Worm (Caenorhabditis elegans) whole organism, L2 larva: ENCODE measurements around the gene srh-72.

Experiments used
- C34F6.9 ChIP-seq: fragments of 150-350 bp; optimal IDR thresholded peaks from 2 replicates; lab custom pipeline; 2014; ENCODE audit warnings: missing biosample characterization, missing genetic modification characterization
- F13H6.1 ChIP-seq: sonication (generic microtip); optimal IDR thresholded peaks from 2 replicates; lab custom pipeline; 2016; ENCODE audit warnings: missing genetic modification characterization, missing compliant biosample characterization
- R02D3.7 ChIP-seq: fragments of 150-350 bp; optimal IDR thresholded peaks from 2 replicates; lab custom pipeline; 2014; ENCODE audit warnings: missing biosample characterization, missing genetic modification characterization
- Y55F3AM.14 ChIP-seq: fragments of 200-800 bp; sonication (Bioruptor generic); optimal IDR thresholded peaks from 2 replicates; lab custom pipeline; 2018; ENCODE audit warnings: mild to moderate bottlenecking, missing genetic modification characterization, missing compliant biosample characterization
- alr-1 ChIP-seq: fragments of 150-350 bp; optimal IDR thresholded peaks from 2 replicates; lab custom pipeline; 2014; ENCODE audit warnings: missing biosample characterization, missing genetic modification characterization
- aly-2 ChIP-seq: fragments of 150-350 bp; optimal IDR thresholded peaks from 2 replicates; lab custom pipeline; 2014; ENCODE audit warnings: missing biosample characterization, missing genetic modification characterization
- ama-1 ChIP-seq: fragments of 150-350 bp; optimal IDR thresholded peaks from 2 replicates; lab custom pipeline; 2018; ENCODE audit warnings: inconsistent platforms
- blmp-1 ChIP-seq: sonication (generic microtip); optimal IDR thresholded peaks from 2 replicates; lab custom pipeline; 2017; ENCODE audit warnings: missing genetic modification characterization, mild to moderate bottlenecking, missing compliant biosample characterization, antibody characterized with exemption, moderate library complexity; ENCODE audit not compliant: insufficient read depth
- ceh-16 ChIP-seq: fragments of 150-350 bp; optimal IDR thresholded peaks from 2 replicates; lab custom pipeline; 2014; ENCODE audit warnings: missing biosample characterization, missing genetic modification characterization
- ceh-82 ChIP-seq: fragments of 150-350 bp; optimal IDR thresholded peaks from 2 replicates; lab custom pipeline; 2014; ENCODE audit warnings: missing biosample characterization, missing genetic modification characterization
- crh-2 ChIP-seq: sonication (generic microtip); optimal IDR thresholded peaks from 2 replicates; lab custom pipeline; 2017; ENCODE audit warnings: missing biosample characterization, missing genetic modification characterization
- elt-1 ChIP-seq: fragments of 150-350 bp; optimal IDR thresholded peaks from 2 replicates; lab custom pipeline; 2014; ENCODE audit warnings: missing biosample characterization, missing genetic modification characterization
- elt-3 ChIP-seq: sonication (generic microtip); optimal IDR thresholded peaks from 2 replicates; lab custom pipeline; 2017; ENCODE audit warnings: missing biosample characterization, missing genetic modification characterization
- fos-1 ChIP-seq: fragments of 150-350 bp; optimal IDR thresholded peaks from 2 replicates; lab custom pipeline; 2014; ENCODE audit warnings: missing biosample characterization, missing genetic modification characterization
- lin-11 ChIP-seq: fragments of 150-350 bp; sonication (generic microtip); optimal IDR thresholded peaks from 2 replicates; lab custom pipeline; 2014; ENCODE audit warnings: missing biosample characterization, missing genetic modification characterization, inconsistent platforms, mixed read lengths
- lin-13 ChIP-seq: fragments of 150-350 bp; optimal IDR thresholded peaks from 2 replicates; lab custom pipeline; 2014; ENCODE audit warnings: missing biosample characterization, missing genetic modification reagents, missing genetic modification characterization
- lin-39 ChIP-seq: fragments of 150-350 bp; optimal IDR thresholded peaks from 2 replicates; lab custom pipeline; 2014; ENCODE audit warnings: missing biosample characterization, missing genetic modification reagents, missing genetic modification characterization
- lsy-2 ChIP-seq, 2 experiments: fragments of 150-350 bp in 1 of 2; sonication (generic microtip) in 1 of 2; optimal IDR thresholded peaks; 2 replicates each; lab custom pipeline; 2014 to 2017; ENCODE audit warnings: missing biosample characterization in 2 of 2, missing genetic modification characterization in 2 of 2
- mdl-1 ChIP-seq, 2 experiments: fragments of 150-350 bp in 1 of 2; sonication (generic microtip) in 1 of 2; optimal IDR thresholded peaks; 2 replicates each; lab custom pipeline; 2017; ENCODE audit warnings: missing biosample characterization in 2 of 2, missing genetic modification characterization in 2 of 2
- nhr-11 ChIP-seq: fragments of 150-350 bp; optimal IDR thresholded peaks from 2 replicates; lab custom pipeline; 2014; ENCODE audit warnings: missing biosample characterization, missing genetic modification characterization
- nhr-129 ChIP-seq: fragments of 150-350 bp; optimal IDR thresholded peaks from 2 replicates; lab custom pipeline; 2014; ENCODE audit warnings: missing biosample characterization, missing genetic modification characterization
- nhr-23 ChIP-seq: fragments of 150-350 bp; optimal IDR thresholded peaks from 2 replicates; lab custom pipeline; 2014; ENCODE audit warnings: missing biosample characterization, missing genetic modification reagents, missing genetic modification characterization
- nhr-25 ChIP-seq: fragments of 150-350 bp; sonication (generic microtip); optimal IDR thresholded peaks from 3 replicates; lab custom pipeline; 2014; ENCODE audit warnings: missing biosample characterization, missing genetic modification characterization
- peb-1 ChIP-seq: fragments of 150-350 bp; optimal IDR thresholded peaks from 2 replicates; lab custom pipeline; 2014; ENCODE audit warnings: missing biosample characterization, missing genetic modification characterization
- sem-4 ChIP-seq: fragments of 150-350 bp; optimal IDR thresholded peaks from 2 replicates; lab custom pipeline; 2014; ENCODE audit warnings: missing biosample characterization, missing genetic modification reagents, missing genetic modification characterization
- sma-3 ChIP-seq: sonication (generic microtip); optimal IDR thresholded peaks from 2 replicates; lab custom pipeline; 2016; ENCODE audit warnings: missing genetic modification reagents, missing genetic modification characterization, missing compliant biosample characterization
- sma-9 ChIP-seq, 2 experiments: fragments of 150-350 bp in 1 of 2; sonication (generic microtip) in 1 of 2; optimal IDR thresholded peaks; 2 replicates each; lab custom pipeline; 2014 to 2016; ENCODE audit warnings: missing genetic modification characterization in 2 of 2, mild to moderate bottlenecking in 1 of 2, missing biosample characterization in 1 of 2, missing compliant biosample characterization in 1 of 2, missing genetic modification reagents in 1 of 2, moderate library complexity in 1 of 2
- snpc-4 ChIP-seq: fragments of 150-350 bp; optimal IDR thresholded peaks from 2 replicates; lab custom pipeline; 2014; ENCODE audit warnings: missing biosample characterization, missing genetic modification characterization
- unc-39 ChIP-seq: fragments of 150-350 bp; optimal IDR thresholded peaks from 2 replicates; lab custom pipeline; 2014; ENCODE audit warnings: missing biosample characterization, missing genetic modification characterization
- unc-55 ChIP-seq: fragments of 150-350 bp; sonication (generic microtip); optimal IDR thresholded peaks from 3 replicates; lab custom pipeline; 2014; ENCODE audit warnings: missing biosample characterization, missing genetic modification reagents, missing genetic modification characterization
- zag-1 ChIP-seq: fragments of 150-350 bp; optimal IDR thresholded peaks from 2 replicates; lab custom pipeline; 2014; ENCODE audit warnings: missing biosample characterization, missing genetic modification characterization
- ztf-1 ChIP-seq: fragments of 200-800 bp; sonication (Bioruptor generic); conservative IDR thresholded peaks from 2 replicates; pipeline ENCODE4 v1.3.6; 2022; ENCODE audit warnings: missing genetic modification characterization, missing compliant biosample characterization

srh-72 gene

ce11 chrII:1670260-1670879 is 30.0 kb upstream of the srh-72 start, which contains the start of gene nhx-6:
TSS of gene nhx-6 (plus strand) at chrII:1670829.
- no peak for TF ChIP-seq alr-1 (tag; lab: Kevin White, UChicago)
- TF ChIP-seq ceh-82 (tag; lab: Kevin White, UChicago): no peak
- no peak for TF ChIP-seq unc-39 (tag; lab: Kevin White, UChicago)
- no peak for TF ChIP-seq nhr-11 (tag; lab: Kevin White, UChicago)
- no peak for TF ChIP-seq snpc-4
- TF ChIP-seq nhr-23 (tag; lab: Kevin White, UChicago): peak; percentile 9
- no peak for TF ChIP-seq sma-3 (GFP tag; lab: Kevin White, UChicago)
- TF ChIP-seq, all 48 proteins: peak for 1

ce11 chrII:1668913-1669312 is 28.5 kb upstream of the srh-72 start, which contains the start of gene srw-97:
TSS of gene srw-97 (minus strand) at chrII:1669013.
- TF ChIP-seq C34F6.9 (tag; lab: Kevin White, UChicago): no peak
- TF ChIP-seq nhr-129 (tag; lab: Kevin White, UChicago): no peak
- no peak for TF ChIP-seq unc-39 (tag; lab: Kevin White, UChicago)
- no peak for TF ChIP-seq elt-3
- no peak for TF ChIP-seq aly-2
- no peak for TF ChIP-seq lin-11 (tag; lab: Kevin White, UChicago)
- TF ChIP-seq ceh-82 (tag; lab: Kevin White, UChicago): no peak
- no peak for TF ChIP-seq ama-1 (lab: Kevin White, UChicago)
- no peak for TF ChIP-seq nhr-11 (tag; lab: Kevin White, UChicago)
- no peak for TF ChIP-seq zag-1 (tag; lab: Kevin White, UChicago)

ce11 chrII:1666025-1666424 is 25.6 kb upstream of the srh-72 start, which contains the start of gene srlf-29:
TSS of gene srlf-29 (plus strand) at chrII:1666325.
- TF ChIP-seq ceh-16 (tag; lab: Kevin White, UChicago) (no peak), lsy-2 (tag; optimal IDR thresholded peaks at IDR 0.05; lab: Kevin White, UChicago) (no peak), unc-55 (GFP tag; lab: Kevin White, UChicago) (no peak), nhr-25 (tag; lab: Kevin White, UChicago) (no peak), mdl-1 (tag; optimal IDR thresholded peaks at IDR 0.05; lab: Kevin White, UChicago) (no peak), elt-1 (tag; lab: Kevin White, UChicago) (no peak), peb-1 (tag; lab: Kevin White, UChicago) (no peak), elt-3 (no peak), unc-39 (tag; lab: Kevin White, UChicago) (no peak), blmp-1 (tag; lab: Kevin White, UChicago) (no peak), lin-39 (no peak), Y55F3AM.14 (no peak), ztf-1 (GFP tag; lab: Robert Waterston, UW) (no peak)

ce11 chrII:1663516-1663915 is 23.1 kb upstream of the srh-72 start, which contains the start of gene duxl-1:
TSS of gene duxl-1 (plus strand) at chrII:1663699.
- TF ChIP-seq lin-13 (GFP tag; lab: Kevin White, UChicago): no peak
- peak; percentile 52 for TF ChIP-seq sma-9 (GFP tag; optimal IDR thresholded peaks at IDR 0.05; lab: Kevin White, UChicago)
- TF ChIP-seq sma-9 (tag; optimal IDR thresholded peaks at IDR 0.05; lab: Kevin White, UChicago): no peak
- no peak for TF ChIP-seq elt-1 (tag; lab: Kevin White, UChicago)
- TF ChIP-seq nhr-129 (tag; lab: Kevin White, UChicago): peak; percentile 11
- TF ChIP-seq unc-55 (GFP tag; lab: Kevin White, UChicago): peak; percentile 24
- no peak for TF ChIP-seq sem-4 (tag; lab: Kevin White, UChicago)
- TF ChIP-seq ceh-82 (tag; lab: Kevin White, UChicago): no peak
- TF ChIP-seq F13H6.1 (tag; lab: Kevin White, UChicago): peak; percentile 74
- no peak for TF ChIP-seq R02D3.7 (tag; lab: Kevin White, UChicago)
- no peak for TF ChIP-seq elt-3
- TF ChIP-seq crh-2: no peak
- TF ChIP-seq fos-1 (tag; lab: Kevin White, UChicago): peak; percentile 49
- TF ChIP-seq C34F6.9 (tag; lab: Kevin White, UChicago): no peak

- TF ChIP-seq Y55F3AM.14 (no peak), unc-55 (GFP tag; lab: Kevin White, UChicago) (no peak), lsy-2 (tag; optimal IDR thresholded peaks at IDR 0.05; lab: Kevin White, UChicago) (peak in 1 of 2 experiments; percentile 41), unc-39 (tag; lab: Kevin White, UChicago) (no peak)
Observed at ce11 chrII:1662881-1663280, 22.5 kb upstream of the srh-72 start, which contains the start of gene ZC204.14. TSS of gene ZC204.14 (minus strand) at chrII:1662949.
